Worm (Caenorhabditis elegans): ENCODE results near the gene pals-26.

The pals-26 gene

DNA sequence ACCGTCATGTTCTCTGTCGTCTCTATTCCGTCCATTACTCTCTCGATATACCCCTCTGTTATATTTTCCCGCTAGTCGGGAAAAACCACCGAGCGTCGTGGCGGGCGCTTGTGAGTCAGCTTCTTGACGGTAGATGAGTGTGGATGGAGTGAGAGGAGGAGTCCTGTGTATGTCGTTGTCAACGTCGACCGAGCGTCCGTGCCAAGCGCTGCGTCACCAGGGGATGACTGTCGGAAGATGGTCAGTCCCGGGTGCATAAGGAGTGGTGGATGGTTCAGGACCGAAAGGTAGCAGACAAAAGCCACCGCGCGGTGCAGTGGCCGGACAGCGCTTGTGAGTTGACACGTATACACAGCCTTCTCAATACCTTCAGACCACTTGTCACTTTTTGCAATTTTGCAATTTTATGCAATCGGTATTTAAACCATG lies 5.6 kb upstream of the pals-26 start (continued):
- peak; percentile 47 for TF ChIP-seq F23B12.7 (tag; optimal IDR thresholded peaks at IDR 0.05; ENCODE audit: insufficient read depth)
- TF ChIP-seq lin-26 (GFP tag; IDR thresholded peaks at IDR 0.05), result peak; percentile 86
- peak; percentile 67; the same call in 1 of the 2 replicates for TF ChIP-seq C17E4.6 (GFP tag; IDR thresholded peaks at IDR 0.05)
- TF ChIP-seq K12H6.12 (tag; optimal IDR thresholded peaks at IDR 0.05), result peak; percentile 80
- peak; percentile 24 for TF ChIP-seq atf-7 (tag; optimal IDR thresholded peaks at IDR 0.05)
- TF ChIP-seq egl-44 (GFP tag; IDR thresholded peaks at IDR 0.05), result peak; percentile 76
- TF ChIP-seq D2030.7 (GFP tag; IDR thresholded peaks at IDR 0.05), result peak; percentile 85
- TF ChIP-seq let-607 (tag; optimal IDR thresholded peaks at IDR 0.05), result peak in 1 of 2 experiments; percentile 45
- TF ChIP-seq lsl-1 (GFP tag; optimal IDR thresholded peaks at IDR 0.05), result peak; percentile 30
- 0 out of 2 replicates have a peak, but pooled peaks have one; percentile 42 for TF ChIP-seq madf-3 (GFP tag; IDR thresholded peaks at IDR 0.05)
- TF ChIP-seq hsf-1 (GFP tag; IDR thresholded peaks at IDR 0.05), result 0 out of 2 replicates have a peak, but pooled peaks have one; percentile 59
- peak; percentile 40 for TF ChIP-seq nhr-90 (tag; optimal IDR thresholded peaks at IDR 0.05)
- peak; percentile 4; the same call in 1 of the 2 replicates for TF ChIP-seq let-526 (GFP tag; IDR thresholded peaks at IDR 0.05)
- peak; percentile 84 for TF ChIP-seq nfyb-1 (GFP tag; IDR thresholded peaks at IDR 0.05)
- TF ChIP-seq ztf-18 (tag; optimal IDR thresholded peaks at IDR 0.05), result peak; percentile 65
- peak; percentile 77 for TF ChIP-seq ZK185.1 (tag; optimal IDR thresholded peaks at IDR 0.05; ENCODE audit: poor library complexity, severe bottlenecking)
- TF ChIP-seq attf-5 (GFP tag; optimal IDR thresholded peaks at IDR 0.05), result peak; percentile 58
- peak; percentile 1 for TF ChIP-seq F22D6.2 (tag; optimal IDR thresholded peaks at IDR 0.05)
- 0 out of 2 replicates have a peak, but pooled peaks have one; percentile 53 for TF ChIP-seq Y95B8A.8 (GFP tag; IDR thresholded peaks at IDR 0.05)
- peak; percentile 78 for TF ChIP-seq egrh-3 (GFP tag; IDR thresholded peaks at IDR 0.05)
- peak; percentile 49; the same call in 1 of the 2 replicates for TF ChIP-seq K11D2.4 (GFP tag; IDR thresholded peaks at IDR 0.05)
- peak; percentile 45; the same call in 1 of the 2 replicates for TF ChIP-seq F33H1.4 (GFP tag; IDR thresholded peaks at IDR 0.05)
- 0 out of 2 replicates have a peak, but pooled peaks have one; percentile 22 for TF ChIP-seq F37B4.10 (GFP tag; IDR thresholded peaks at IDR 0.05)
- peak; percentile 39 for TF ChIP-seq die-1 (tag; optimal IDR thresholded peaks at IDR 0.05)
- TF ChIP-seq rpc-1 (optimal IDR thresholded peaks at IDR 0.05), result peak; percentile 69
- peak; percentile 66 for TF ChIP-seq rpc-1 (tag; optimal IDR thresholded peaks at IDR 0.05)
- peak; percentile 51; the same call in 1 of the 2 replicates for TF ChIP-seq ceh-40 (GFP tag; IDR thresholded peaks at IDR 0.05)
- TF ChIP-seq tbp1 (GFP tag; optimal IDR thresholded peaks at IDR 0.05), result peak; percentile 79
- peak; percentile 33 for TF ChIP-seq mel-28 (tag; optimal IDR thresholded peaks at IDR 0.05; ENCODE audit: borderline replicate concordance)
- peak; percentile 74 for TF ChIP-seq repo-1 (tag; optimal IDR thresholded peaks at IDR 0.05)
- TF ChIP-seq lin-40 (tag; optimal IDR thresholded peaks at IDR 0.05), result peak; percentile 73
- TF ChIP-seq Y53G8AR.9 (GFP tag; conservative IDR thresholded peaks at IDR 0.05), result 0 out of 2 replicates have a peak, but pooled peaks have one; percentile 73
- TF ChIP-seq rec-8 (tag; optimal IDR thresholded peaks at IDR 0.05), result peak in 1 of 2 experiments; percentile 32
- TF ChIP-seq fkh-3 (tag; optimal IDR thresholded peaks at IDR 0.05), result peak; percentile 55
- TF ChIP-seq cebp-2 (GFP tag; IDR thresholded peaks at IDR 0.05), result 0 out of 2 replicates have a peak, but pooled peaks have one; percentile 7

- TF ChIP-seq T07F8.4 (tag; optimal IDR thresholded peaks at IDR 0.05), result no peak
- no peak for TF ChIP-seq repo-1 (tag; optimal IDR thresholded peaks at IDR 0.05)
- no peak for TF ChIP-seq F22D6.2 (tag; optimal IDR thresholded peaks at IDR 0.05)
Observed at ce11 chrIII:4370585-4370984, 4.4 kb upstream of the pals-26 start, which contains the start of gene ckb-3. Gene ckb-3 (plus strand): TSS chrIII:4370885.

DNA sequence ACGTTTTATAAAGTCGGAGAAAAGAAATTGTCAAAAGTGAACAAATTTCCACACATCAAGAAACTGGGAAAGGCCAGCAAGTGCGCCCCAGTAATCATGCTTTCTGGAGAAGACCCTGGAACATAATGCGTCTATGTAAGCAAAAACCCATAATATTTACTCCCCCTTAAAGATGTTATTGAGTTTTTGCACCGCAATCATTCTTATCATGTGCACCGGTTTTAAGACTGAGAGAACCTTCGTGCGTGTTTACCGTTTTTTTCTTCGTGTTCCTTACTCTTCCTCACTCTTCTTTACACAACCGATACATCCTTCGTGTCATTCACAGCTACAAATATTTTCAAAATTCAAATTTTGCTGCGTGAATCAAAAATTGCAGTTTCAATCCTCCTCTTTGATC lies 2.1 kb upstream of the pals-26 start:
- no peak for TF ChIP-seq dpff-1 (tag; optimal IDR thresholded peaks at IDR 0.05)
- no peak for TF ChIP-seq pha-4 (tag; optimal IDR thresholded peaks at IDR 0.05)
- no peak for TF ChIP-seq attf-5 (GFP tag; optimal IDR thresholded peaks at IDR 0.05)
- no peak for TF ChIP-seq somi-1 (GFP tag; optimal IDR thresholded peaks at IDR 0.05)

Measured in whole organism, young adult.